Worm (Caenorhabditis elegans) whole organism, L1 larva: Measurements from ENCODE around the gene wht-3.
A peak's percentile ranks its signal among the peaks of the same experiment; 100 is the strongest.

Experiments used
- C04F5.9 ChIP-seq: sonication (generic microtip); optimal IDR thresholded peaks from 2 replicates; lab custom pipeline; 2016; ENCODE audit warnings: missing genetic modification characterization, missing compliant biosample characterization
- C16A3.4 ChIP-seq: fragments of 150-350 bp; optimal IDR thresholded peaks from 2 replicates; lab custom pipeline; 2014; ENCODE audit warnings: missing biosample characterization, missing genetic modification characterization
- F16B12.6 ChIP-seq: fragments of 150-350 bp; optimal IDR thresholded peaks from 2 replicates; lab custom pipeline; 2014; ENCODE audit warnings: missing biosample characterization, missing genetic modification characterization
- aha-1 ChIP-seq: fragments of 150-350 bp; optimal IDR thresholded peaks from 2 replicates; lab custom pipeline; 2014; ENCODE audit warnings: missing biosample characterization, missing genetic modification characterization
- alr-1 ChIP-seq: fragments of 200-800 bp; sonication (Bioruptor generic); optimal IDR thresholded peaks from 2 replicates; lab custom pipeline; 2018; ENCODE audit warnings: borderline replicate concordance, mild to moderate bottlenecking, missing genetic modification characterization, missing compliant biosample characterization
- ama-1 ChIP-seq: fragments of 150-350 bp; optimal IDR thresholded peaks from 2 replicates; lab custom pipeline; 2014
- blmp-1 ChIP-seq: fragments of 150-350 bp; optimal IDR thresholded peaks from 2 replicates; lab custom pipeline; 2014; ENCODE audit warnings: missing biosample characterization, missing genetic modification characterization
- ceh-8 ChIP-seq: fragments of 200-800 bp; sonication (Bioruptor generic); optimal IDR thresholded peaks from 2 replicates; lab custom pipeline; 2018; ENCODE audit warnings: mild to moderate bottlenecking, missing genetic modification characterization, moderate library complexity, missing compliant biosample characterization
- ceh-82 ChIP-seq, 3 experiments: fragments of 150-350 bp in 1 of 3; sonication (generic microtip) in 2 of 3; optimal IDR thresholded peaks; 2 replicates each; lab custom pipeline; 2014 to 2017; ENCODE audit warnings: missing biosample characterization in 3 of 3, missing genetic modification characterization in 3 of 3
- ceh-88 ChIP-seq: fragments of 200-800 bp; sonication (Bioruptor generic); IDR thresholded peaks from 2 replicates; pipeline ENCODE4 v1.3.6; 2022; ENCODE audit warnings: missing genetic modification characterization, missing compliant biosample characterization
- ceh-90 ChIP-seq: sonication (generic microtip); optimal IDR thresholded peaks from 2 replicates; lab custom pipeline; 2016; ENCODE audit warnings: missing genetic modification characterization, missing compliant biosample characterization
- dsc-1 ChIP-seq: sonication (generic microtip); optimal IDR thresholded peaks from 2 replicates; lab custom pipeline; 2016; ENCODE audit warnings: mild to moderate bottlenecking, missing genetic modification characterization, missing compliant biosample characterization
- efl-1 ChIP-seq, 4 experiments: fragments of 150-350 bp; optimal IDR thresholded peaks in 3 of 4; peaks in 1 of 4; 1 replicate in 1 of 4; 2 replicates in 3 of 4; lab custom pipeline; 2014; ENCODE audit warnings: missing biosample characterization in 2 of 4, missing genetic modification characterization in 2 of 4, missing genetic modification reagents in 2 of 4
- egl-13 ChIP-seq: sonication (generic microtip); optimal IDR thresholded peaks from 2 replicates; lab custom pipeline; 2016; ENCODE audit warnings: missing genotype, missing genetic modification reagents, missing genetic modification characterization, missing compliant biosample characterization
- fos-1 ChIP-seq: fragments of 150-350 bp; optimal IDR thresholded peaks from 2 replicates; lab custom pipeline; 2014; ENCODE audit warnings: missing biosample characterization, missing genetic modification characterization
- hlh-17 ChIP-seq: fragments of 200-800 bp; sonication (Bioruptor generic); optimal IDR thresholded peaks from 2 replicates; lab custom pipeline; 2018; ENCODE audit warnings: missing genetic modification characterization, mild to moderate bottlenecking, missing compliant biosample characterization, moderate library complexity, borderline replicate concordance
- hlh-4 ChIP-seq: sonication (generic microtip); optimal IDR thresholded peaks from 2 replicates; lab custom pipeline; 2016; ENCODE audit warnings: mild to moderate bottlenecking, missing genetic modification characterization, missing compliant biosample characterization
- hpl-2 ChIP-seq: fragments of 150-350 bp; optimal IDR thresholded peaks from 2 replicates; lab custom pipeline; 2014; ENCODE audit warnings: missing biosample characterization, missing genetic modification reagents, missing genetic modification characterization
- isw-1 ChIP-seq: fragments of 200-800 bp; sonication (Bioruptor generic); IDR thresholded peaks from 2 replicates; pipeline ENCODE4 v1.3.6; 2022; ENCODE audit warnings: missing genetic modification characterization, missing compliant biosample characterization
- lin-14 ChIP-seq: fragments of 200-800 bp; sonication (Bioruptor generic); optimal IDR thresholded peaks from 2 replicates; lab custom pipeline; 2018; ENCODE audit warnings: mild to moderate bottlenecking, missing genetic modification characterization, moderate library complexity, missing compliant biosample characterization
- lin-15B ChIP-seq: fragments of 150-350 bp; sonication (generic microtip); optimal IDR thresholded peaks from 3 replicates; lab custom pipeline; 2014; ENCODE audit warnings: missing biosample characterization, missing genetic modification characterization
- lin-35 ChIP-seq, 2 experiments: fragments of 150-350 bp; optimal IDR thresholded peaks; 2 replicates each; lab custom pipeline; 2014; ENCODE audit warnings: missing biosample characterization in 2 of 2, missing genetic modification characterization in 2 of 2, missing genetic modification reagents in 2 of 2
- lin-39 ChIP-seq: fragments of 150-350 bp; optimal IDR thresholded peaks from 2 replicates; lab custom pipeline; 2014; ENCODE audit warnings: missing biosample characterization, missing genetic modification reagents, missing genetic modification characterization
- lir-3 ChIP-seq: sonication (generic microtip); optimal IDR thresholded peaks from 2 replicates; lab custom pipeline; 2016; ENCODE audit warnings: mild to moderate bottlenecking, missing genetic modification characterization, moderate library complexity, missing compliant biosample characterization; ENCODE audit not compliant: poor library complexity
- lsy-2 ChIP-seq, 2 experiments: fragments of 150-350 bp; optimal IDR thresholded peaks; 2 replicates each; lab custom pipeline; 2014; ENCODE audit warnings: missing biosample characterization in 2 of 2, missing genetic modification characterization in 2 of 2
- mab-9 ChIP-seq: fragments of 200-800 bp; sonication (Bioruptor generic); IDR thresholded peaks from 2 replicates; pipeline ENCODE4 v1.3.6; 2022; ENCODE audit warnings: missing genetic modification reagents, missing genetic modification characterization, missing compliant biosample characterization
- mep-1 ChIP-seq: fragments of 150-350 bp; optimal IDR thresholded peaks from 2 replicates; lab custom pipeline; 2014; ENCODE audit warnings: missing biosample characterization, missing genetic modification characterization
- nhr-11 ChIP-seq: fragments of 150-350 bp; optimal IDR thresholded peaks from 2 replicates; lab custom pipeline; 2014; ENCODE audit warnings: missing biosample characterization, missing genetic modification characterization
- nhr-19 ChIP-seq: fragments of 200-800 bp; sonication (Bioruptor generic); conservative IDR thresholded peaks from 2 replicates; pipeline ENCODE4 v1.3.6; 2022; ENCODE audit warnings: missing genetic modification characterization, missing compliant biosample characterization
- nhr-237 ChIP-seq: fragments of 150-350 bp; optimal IDR thresholded peaks from 2 replicates; lab custom pipeline; 2014; ENCODE audit warnings: missing biosample characterization, missing genetic modification characterization
- nhr-47 ChIP-seq: sonication (generic microtip); optimal IDR thresholded peaks from 2 replicates; lab custom pipeline; 2016; ENCODE audit warnings: mild to moderate bottlenecking, missing genetic modification characterization, moderate library complexity, missing compliant biosample characterization
- nhr-71 ChIP-seq: sonication (generic microtip); optimal IDR thresholded peaks from 2 replicates; lab custom pipeline; 2016; ENCODE audit warnings: mild to moderate bottlenecking, missing genetic modification characterization, moderate library complexity, missing compliant biosample characterization
- nhr-76 ChIP-seq: sonication (generic microtip); optimal IDR thresholded peaks from 2 replicates; lab custom pipeline; 2017; ENCODE audit warnings: missing biosample characterization, missing genetic modification characterization
- nhr-85 ChIP-seq: sonication (generic microtip); peaks from one replicate; lab custom pipeline; 2016; ENCODE audit warnings: missing genetic modification characterization, inconsistent platforms, missing compliant biosample characterization
- nhr-90 ChIP-seq: sonication (generic microtip); optimal IDR thresholded peaks from 2 replicates; lab custom pipeline; 2016; ENCODE audit warnings: mild to moderate bottlenecking, missing genetic modification characterization, missing compliant biosample characterization; ENCODE audit not compliant: poor library complexity
- pag-3 ChIP-seq: sonication (generic microtip); optimal IDR thresholded peaks from 2 replicates; lab custom pipeline; 2017; ENCODE audit warnings: missing genetic modification characterization, mild to moderate bottlenecking, missing compliant biosample characterization, antibody characterized with exemption, borderline replicate concordance; ENCODE audit not compliant: insufficient read depth
- pax-3 ChIP-seq: fragments of 200-800 bp; sonication (Bioruptor generic); optimal IDR thresholded peaks from 2 replicates; lab custom pipeline; 2018; ENCODE audit warnings: mild to moderate bottlenecking, missing genetic modification characterization, moderate library complexity, missing compliant biosample characterization
- rnt-1 ChIP-seq: sonication (generic microtip); optimal IDR thresholded peaks from 2 replicates; lab custom pipeline; 2016; ENCODE audit warnings: mild to moderate bottlenecking, missing genetic modification characterization, moderate library complexity, missing compliant biosample characterization
- skn-1 ChIP-seq: fragments of 150-350 bp; optimal IDR thresholded peaks from 2 replicates; lab custom pipeline; 2014; ENCODE audit warnings: missing biosample characterization, missing genetic modification characterization
- snpc-4 ChIP-seq: fragments of 150-350 bp; optimal IDR thresholded peaks from 2 replicates; lab custom pipeline; 2014; ENCODE audit warnings: missing biosample characterization, missing genetic modification characterization
- snu-23 ChIP-seq: sonication (generic microtip); optimal IDR thresholded peaks from 2 replicates; lab custom pipeline; 2016; ENCODE audit warnings: missing genetic modification characterization, missing compliant biosample characterization
- sptf-1 ChIP-seq: fragments of 150-350 bp; optimal IDR thresholded peaks from 2 replicates; lab custom pipeline; 2014; ENCODE audit warnings: missing biosample characterization, missing genetic modification characterization
- tlp-1 ChIP-seq: fragments of 150-350 bp; optimal IDR thresholded peaks from 2 replicates; lab custom pipeline; 2014; ENCODE audit warnings: missing biosample characterization, missing genetic modification characterization
- unc-30 ChIP-seq: sonication (generic microtip); optimal IDR thresholded peaks from 2 replicates; lab custom pipeline; 2017; ENCODE audit warnings: missing biosample characterization, missing genetic modification characterization
- unc-62 ChIP-seq: fragments of 150-350 bp; optimal IDR thresholded peaks from 2 replicates; lab custom pipeline; 2014; ENCODE audit warnings: missing biosample characterization, missing genetic modification reagents, missing genetic modification characterization
- vab-15 ChIP-seq: sonication (generic microtip); optimal IDR thresholded peaks from 2 replicates; lab custom pipeline; 2017; ENCODE audit warnings: missing genotype, mild to moderate bottlenecking, missing genetic modification characterization, missing compliant biosample characterization
- zag-1 ChIP-seq: fragments of 150-350 bp; optimal IDR thresholded peaks from 2 replicates; lab custom pipeline; 2014; ENCODE audit warnings: missing biosample characterization, missing genetic modification characterization
- zip-4 ChIP-seq: fragments of 200-800 bp; sonication (Bioruptor generic); optimal IDR thresholded peaks from 2 replicates; lab custom pipeline; 2018; ENCODE audit warnings: mild to moderate bottlenecking, missing genetic modification characterization, moderate library complexity, missing compliant biosample characterization
- ztf-11 ChIP-seq, 2 experiments: sonication (generic microtip); optimal IDR thresholded peaks; 2 replicates each; lab custom pipeline; 2016 to 2017; ENCODE audit warnings: missing genetic modification characterization in 2 of 2, missing biosample characterization in 1 of 2, missing compliant biosample characterization in 1 of 2

wht-3 gene

DNA sequence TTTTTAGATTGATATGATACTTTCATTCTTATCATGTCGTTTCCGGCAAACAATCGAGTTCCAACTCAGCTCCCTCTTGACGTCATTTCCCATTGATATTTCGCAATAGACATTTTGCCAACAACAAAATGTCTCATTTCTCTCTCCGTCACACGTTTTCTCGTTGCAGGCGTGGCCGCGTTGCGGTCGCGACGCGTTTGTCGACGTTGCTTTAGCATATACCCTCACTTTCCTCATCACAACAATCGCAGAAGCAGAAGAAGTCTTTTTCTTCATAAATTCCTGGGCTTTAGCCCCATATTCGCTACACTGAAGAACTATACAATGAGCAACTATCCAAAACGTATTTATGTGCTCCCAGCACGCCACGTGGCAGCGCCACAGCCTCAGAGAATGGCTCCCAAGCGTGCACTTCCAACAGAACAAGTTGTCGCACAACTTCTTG is 42.3 kb upstream of the wht-3 start, which contains the start of gene xbp-1 (continued):
- peak; percentile 88 for TF ChIP-seq nhr-47 (tag; lab: Kevin White, UChicago)
- TF ChIP-seq lin-14 (GFP tag; lab: Kevin White, UChicago) = peak; percentile 97
- TF ChIP-seq hlh-17 (GFP tag; lab: Kevin White, UChicago) = no peak
- TF ChIP-seq lin-35 (GFP tag; optimal IDR thresholded peaks at IDR 0.05; lab: Kevin White, UChicago) = peak; percentile 80 to 87
- peak; percentile 75 for TF ChIP-seq nhr-11
- TF ChIP-seq nhr-19 (GFP tag; lab: Robert Waterston, UW) = peak; percentile 67
- TF ChIP-seq hlh-4 (tag; lab: Kevin White, UChicago) = no peak
- no peak for TF ChIP-seq aha-1 (tag; lab: Kevin White, UChicago)
- TF ChIP-seq ceh-88 (GFP tag; lab: Robert Waterston, UW) = no peak
- peak; percentile 95 for TF ChIP-seq skn-1 (tag; lab: Kevin White, UChicago)
- TF ChIP-seq pax-3 (tag; lab: Kevin White, UChicago) = peak; percentile 85
- peak; percentile 13 for TF ChIP-seq vab-15 (tag; lab: Kevin White, UChicago)
- TF ChIP-seq mab-9 (GFP tag; lab: Robert Waterston, UW) = no peak
- no peak for TF ChIP-seq alr-1
- TF ChIP-seq ama-1 (lab: Kevin White, UChicago) = peak; percentile 45
- peak; percentile 4 for TF ChIP-seq unc-62 (GFP tag; lab: Kevin White, UChicago)
- peak; percentile 99 for TF ChIP-seq zip-4
- TF ChIP-seq nhr-76 (tag; lab: Kevin White, UChicago) = no peak
- TF ChIP-seq snpc-4 (tag; lab: Kevin White, UChicago) = peak; percentile 69
- peak; percentile 80 for TF ChIP-seq nhr-90 (tag; lab: Kevin White, UChicago)
- TF ChIP-seq C16A3.4 (tag; lab: Kevin White, UChicago) = peak; percentile 79
- TF ChIP-seq pag-3 (tag; lab: Kevin White, UChicago) = no peak
- no peak for TF ChIP-seq zag-1 (tag; lab: Kevin White, UChicago)
- peak; percentile 68 for TF ChIP-seq egl-13 (tag; lab: Kevin White, UChicago)
- no peak for TF ChIP-seq tlp-1
- TF ChIP-seq ceh-90 (tag; lab: Kevin White, UChicago) = no peak
- TF ChIP-seq ztf-11 (tag; optimal IDR thresholded peaks at IDR 0.05; lab: Kevin White, UChicago) = peak in 1 of 2 experiments; percentile 31
- TF ChIP-seq lir-3 (tag; lab: Kevin White, UChicago) = peak; percentile 59
- TF ChIP-seq F16B12.6 (tag; lab: Kevin White, UChicago) = peak; percentile 44
- peak; percentile 85 for TF ChIP-seq nhr-237 (tag; lab: Kevin White, UChicago)
- TF ChIP-seq C04F5.9 (tag; lab: Kevin White, UChicago) = no peak

DNA sequence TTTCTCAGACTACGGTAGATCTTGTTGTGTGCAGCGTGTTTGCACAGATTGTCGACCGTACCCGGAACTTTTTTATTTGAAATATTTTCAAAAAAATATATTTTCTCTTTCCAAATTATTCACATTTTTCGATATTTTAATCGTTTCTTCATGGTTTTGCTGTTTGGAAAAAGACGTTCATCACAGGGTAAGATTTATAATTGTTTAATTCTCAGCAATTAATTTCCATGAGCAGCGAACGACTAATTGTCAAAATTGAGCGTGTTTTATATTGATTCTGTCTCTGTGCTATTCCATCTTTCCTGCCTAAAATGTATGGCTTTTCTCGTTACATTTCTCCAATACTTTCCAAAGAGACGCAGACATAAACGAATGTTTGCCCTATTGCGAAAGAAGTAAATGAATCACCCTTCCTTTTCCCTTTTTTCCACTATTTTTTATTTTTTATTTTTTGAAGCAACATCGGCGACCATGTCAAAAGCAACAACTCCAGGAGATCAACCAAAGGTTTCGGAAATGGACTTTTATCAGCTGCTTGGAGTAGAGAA is 39.8 kb upstream of the wht-3 start, which contains the start of gene dnj-16:
Gene dnj-16 (plus strand): TSS at position 51 of the 548 bp plus-strand sequence.
- TF ChIP-seq lin-15B (tag; lab: Kevin White, UChicago) (peak; percentile 6), unc-30 (tag; lab: Kevin White, UChicago) (no peak), nhr-85 (tag; lab: Kevin White, UChicago) (peak; percentile 19), ceh-88 (GFP tag; lab: Robert Waterston, UW) (no peak), isw-1 (GFP tag; lab: Robert Waterston, UW) (no peak), C04F5.9 (tag; lab: Kevin White, UChicago) (no peak), sptf-1 (no peak), skn-1 (tag; lab: Kevin White, UChicago) (peak; percentile 29), ceh-82 (tag; optimal IDR thresholded peaks at IDR 0.05; lab: Kevin White, UChicago) (peak; percentile 12 to 73 (median 14)), efl-1 (optimal IDR thresholded peaks at IDR 0.05; lab: Kevin White, UChicago) (peak; percentile 24 to 41), efl-1 (GFP tag; optimal IDR thresholded peaks at IDR 0.05 in 1 of 2; lab: Kevin White, UChicago) (peak; percentile 15 to 86), lin-35 (GFP tag; optimal IDR thresholded peaks at IDR 0.05; lab: Kevin White, UChicago) (peak in 1 of 2 experiments; percentile 40), hpl-2 (GFP tag; lab: Kevin White, UChicago) (peak; percentile 43), mep-1 (tag; lab: Kevin White, UChicago) (peak; percentile 60), rnt-1 (peak; percentile 24), lin-14 (GFP tag; lab: Kevin White, UChicago) (peak; percentile 66), ceh-8 (GFP tag; lab: Kevin White, UChicago) (peak; percentile 19), lin-39 (no peak), nhr-71 (tag; lab: Kevin White, UChicago) (peak; percentile 31), blmp-1 (peak; percentile 80), dsc-1 (no peak), nhr-11 (no peak), nhr-47 (tag; lab: Kevin White, UChicago) (peak; percentile 8), snu-23 (GFP tag; lab: Kevin White, UChicago) (peak; percentile 17), nhr-237 (tag; lab: Kevin White, UChicago) (peak; percentile 25), fos-1 (tag; lab: Kevin White, UChicago) (peak; percentile 56), lsy-2 (tag; optimal IDR thresholded peaks at IDR 0.05; lab: Kevin White, UChicago) (peak; percentile 14 to 62), zip-4 (peak; percentile 34)
